Worm (Caenorhabditis elegans): Measurements from ENCODE around the gene dgk-5.

Gene dgk-5

DNA sequence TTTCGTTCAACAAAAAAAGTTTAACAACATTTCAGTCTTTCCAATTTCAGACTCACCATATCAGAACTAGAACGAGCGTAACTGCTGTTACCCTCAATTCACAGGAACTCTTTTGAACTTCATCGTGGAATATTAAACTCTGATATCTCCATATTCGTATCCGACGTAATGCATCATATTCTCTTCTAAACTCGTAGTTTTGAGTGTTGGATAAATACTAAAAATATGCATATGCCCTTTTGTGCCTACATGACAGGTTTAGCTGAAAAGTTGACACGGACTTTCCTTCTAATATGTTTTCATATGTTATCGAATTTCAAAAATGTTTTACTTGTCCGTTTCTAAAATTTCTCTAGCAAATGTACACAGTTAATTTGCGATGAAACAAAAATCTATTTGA lies 28.2 kb upstream of the dgk-5 start, which contains the start of gene twk-49:
twk-49 (minus strand) TSS at position 101 of the 400 bp plus-strand sequence.
- TF ChIP-seq aly-2 (tag; optimal IDR thresholded peaks at IDR 0.05): no peak
- TF ChIP-seq nhr-25 (tag; optimal IDR thresholded peaks at IDR 0.05): no peak
- no peak for TF ChIP-seq ceh-16 (tag; optimal IDR thresholded peaks at IDR 0.05)
- TF ChIP-seq elt-3 (tag; optimal IDR thresholded peaks at IDR 0.05): no peak
- TF ChIP-seq nhr-43 (tag; optimal IDR thresholded peaks at IDR 0.05; ENCODE audit: poor library complexity, severe bottlenecking): no peak
- no peak for TF ChIP-seq ztf-4 (tag; optimal IDR thresholded peaks at IDR 0.05)
- TF ChIP-seq eor-1 (tag; optimal IDR thresholded peaks at IDR 0.05): no peak
- TF ChIP-seq pqm-1 (tag; optimal IDR thresholded peaks at IDR 0.05): no peak
- no peak for TF ChIP-seq lsy-12 (tag; optimal IDR thresholded peaks at IDR 0.05)
- TF ChIP-seq mdl-1 (tag; optimal IDR thresholded peaks at IDR 0.05): no peak
- no peak for TF ChIP-seq ZK546.5 (tag; optimal IDR thresholded peaks at IDR 0.05)
- no peak for TF ChIP-seq jun-1 (tag; optimal IDR thresholded peaks at IDR 0.05)
- no peak for TF ChIP-seq nhr-237 (tag; optimal IDR thresholded peaks at IDR 0.05)
- no peak for TF ChIP-seq lin-15B (tag; optimal IDR thresholded peaks at IDR 0.05)
- no peak for TF ChIP-seq R02D3.7 (tag; optimal IDR thresholded peaks at IDR 0.05)
- TF ChIP-seq fkh-2 (tag; optimal IDR thresholded peaks at IDR 0.05): no peak
- no peak for TF ChIP-seq ceh-9 (tag; optimal IDR thresholded peaks at IDR 0.05)
- no peak for TF ChIP-seq skn-1 (tag; optimal IDR thresholded peaks at IDR 0.05)
- TF ChIP-seq snpc-4 (tag; optimal IDR thresholded peaks at IDR 0.05): no peak

DNA sequence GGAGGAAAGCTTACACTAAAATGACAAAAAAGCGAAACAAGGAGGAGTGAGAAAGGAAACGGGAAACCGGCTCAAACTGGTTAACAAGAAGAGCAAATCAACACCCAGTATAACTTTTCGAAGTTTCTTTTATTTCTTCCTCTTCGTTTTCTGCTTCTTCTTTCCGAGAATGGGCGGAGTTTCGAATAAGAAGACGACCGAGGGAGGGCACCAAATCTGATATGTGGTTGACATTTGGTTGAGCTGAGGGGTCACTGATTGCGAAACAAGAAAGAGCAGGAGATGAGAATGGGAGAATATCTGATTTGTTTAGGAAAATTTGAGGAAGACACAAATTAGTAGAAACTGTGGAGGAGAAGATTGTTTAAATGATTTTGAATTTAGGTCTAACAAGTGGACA lies 27.7 kb upstream of the dgk-5 start:
- TF ChIP-seq lin-15B (tag; optimal IDR thresholded peaks at IDR 0.05): no peak
- peak; percentile 20 for TF ChIP-seq nfya-1 (tag; optimal IDR thresholded peaks at IDR 0.05; ENCODE audit: insufficient read depth)

DNA sequence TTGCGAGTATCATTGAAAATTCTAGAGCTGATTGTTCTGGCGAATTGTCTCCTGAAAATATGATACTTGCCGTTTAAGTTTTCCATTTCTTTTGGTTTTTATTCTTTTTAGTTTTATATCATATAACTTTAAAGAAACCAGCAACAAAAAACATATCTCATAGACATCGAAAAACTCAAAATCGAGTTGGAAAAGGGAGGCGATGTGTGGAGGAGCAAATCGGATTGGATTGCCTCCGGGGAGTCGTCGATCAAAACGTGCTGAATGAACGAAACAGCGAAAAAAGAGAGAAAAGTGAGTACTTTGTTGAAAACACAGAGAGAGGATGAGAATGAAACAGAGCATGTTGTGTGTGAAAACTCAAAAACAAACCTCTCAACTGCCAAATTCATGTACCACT lies 26.3 kb upstream of the dgk-5 start:
- TF ChIP-seq ama-1 (optimal IDR thresholded peaks at IDR 0.05) (no peak), fos-1 (tag; optimal IDR thresholded peaks at IDR 0.05) (no peak), nhr-11 (tag; optimal IDR thresholded peaks at IDR 0.05) (no peak), sea-2 (GFP tag; optimal IDR thresholded peaks at IDR 0.05) (no peak), pha-4 (tag; optimal IDR thresholded peaks at IDR 0.05) (no peak), ceh-28 (tag; optimal IDR thresholded peaks at IDR 0.05) (no peak), nfya-1 (tag; optimal IDR thresholded peaks at IDR 0.05; ENCODE audit: insufficient read depth) (peak; percentile 18)

DNA sequence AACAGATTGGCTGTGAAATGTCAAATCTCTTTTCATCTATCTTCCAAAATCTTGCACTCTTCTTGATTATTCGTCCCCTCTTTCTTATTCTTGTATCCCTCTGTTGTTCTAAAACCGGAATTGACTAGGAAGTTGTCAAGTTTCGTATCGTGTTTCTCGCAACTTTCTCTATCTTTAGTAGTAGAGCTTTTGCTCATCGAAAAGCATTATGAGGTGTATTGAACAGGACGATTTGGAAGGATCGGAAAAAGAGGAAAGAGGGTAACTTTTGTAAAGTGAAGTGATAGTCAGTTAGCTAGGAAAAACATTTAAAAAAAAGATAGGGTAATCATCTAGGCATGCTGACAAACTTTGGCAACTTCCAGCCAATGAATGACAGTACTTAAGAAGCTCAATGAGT lies 25.6 kb upstream of the dgk-5 start:
- no peak for TF ChIP-seq nhr-67 (tag; optimal IDR thresholded peaks at IDR 0.05)
- no peak for TF ChIP-seq ceh-82 (tag; optimal IDR thresholded peaks at IDR 0.05)
- TF ChIP-seq daf-12 (tag; optimal IDR thresholded peaks at IDR 0.05): no peak
- no peak for TF ChIP-seq lin-15B (tag; optimal IDR thresholded peaks at IDR 0.05)
- no peak for TF ChIP-seq snpc-4 (tag; optimal IDR thresholded peaks at IDR 0.05)
- TF ChIP-seq tbx-2 (tag; optimal IDR thresholded peaks at IDR 0.05): no peak
- TF ChIP-seq R02D3.7 (tag; optimal IDR thresholded peaks at IDR 0.05): no peak
- TF ChIP-seq elt-2 (tag; optimal IDR thresholded peaks at IDR 0.05): no peak
- no peak for TF ChIP-seq lsy-12 (tag; optimal IDR thresholded peaks at IDR 0.05)
- TF ChIP-seq eor-1 (tag; optimal IDR thresholded peaks at IDR 0.05): no peak
- TF ChIP-seq ztf-11 (tag; optimal IDR thresholded peaks at IDR 0.05): no peak
- no peak for TF ChIP-seq nhr-28 (tag; optimal IDR thresholded peaks at IDR 0.05)
- no peak for TF ChIP-seq zag-1 (tag; optimal IDR thresholded peaks at IDR 0.05)
- no peak for TF ChIP-seq mml-1 (tag; optimal IDR thresholded peaks at IDR 0.05)
- no peak for TF ChIP-seq ZK546.5 (tag; optimal IDR thresholded peaks at IDR 0.05)
- TF ChIP-seq nhr-11 (tag; optimal IDR thresholded peaks at IDR 0.05): no peak
- TF ChIP-seq nhr-43 (tag; optimal IDR thresholded peaks at IDR 0.05; ENCODE audit: poor library complexity, severe bottlenecking): no peak
- no peak for TF ChIP-seq ztf-4 (tag; optimal IDR thresholded peaks at IDR 0.05)
- TF ChIP-seq hmg-11 (tag; optimal IDR thresholded peaks at IDR 0.05): no peak

DNA sequence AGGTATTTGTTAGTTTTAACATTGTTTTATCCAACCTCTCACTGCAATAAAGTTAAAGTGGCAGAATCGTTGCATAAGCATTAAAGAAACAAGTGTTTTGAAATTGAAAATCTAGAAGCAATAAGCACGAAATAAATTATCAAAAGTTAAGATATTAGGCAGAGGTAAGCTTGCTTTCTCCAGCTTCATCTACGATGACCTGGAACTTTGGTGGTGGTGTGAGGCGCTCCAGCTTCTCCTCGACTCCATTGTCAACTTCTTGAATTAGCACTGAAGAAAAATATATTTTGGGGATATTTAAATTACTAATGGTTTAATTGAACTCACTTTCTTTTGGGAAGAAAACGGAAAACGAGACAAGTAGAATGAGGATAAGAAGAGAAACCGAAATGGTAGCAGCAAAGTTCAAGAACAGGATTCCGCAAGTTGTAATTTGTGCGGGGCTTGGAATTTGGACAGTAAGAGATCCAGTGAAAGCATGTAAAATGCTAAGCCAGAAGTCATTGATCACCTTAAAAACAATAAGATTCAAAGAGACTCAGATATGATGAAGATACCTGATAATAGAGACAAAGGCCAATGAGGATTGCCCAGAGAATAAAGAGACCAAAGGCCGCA lies 22.9 kb upstream of the dgk-5 start:
- TF ChIP-seq pha-4 (tag; optimal IDR thresholded peaks at IDR 0.05) (no peak), elt-1 (tag; optimal IDR thresholded peaks at IDR 0.05) (no peak), nhr-12 (tag; optimal IDR thresholded peaks at IDR 0.05) (no peak), ama-1 (optimal IDR thresholded peaks at IDR 0.05) (peak; percentile 35), ceh-16 (tag; optimal IDR thresholded peaks at IDR 0.05) (no peak), fkh-10 (GFP tag; optimal IDR thresholded peaks at IDR 0.05) (no peak), hmg-11 (tag; optimal IDR thresholded peaks at IDR 0.05) (no peak), nhr-28 (tag; optimal IDR thresholded peaks at IDR 0.05) (no peak)
